Fruit fly (Drosophila melanogaster) whole organism, adult: ENCODE measurements around the gene CG2540.
A peak's percentile ranks its signal among the peaks of the same experiment; 100 is the strongest.

Experiments used
- CG11617 ChIP-seq: fragments of 200-800 bp; sonication (Bioruptor generic); optimal IDR thresholded peaks from 2 replicates; lab custom pipeline; 2017; ENCODE audit warnings: mild to moderate bottlenecking, missing biosample characterization, missing genetic modification reagents, missing genetic modification characterization
- CG12768 ChIP-seq: fragments of 200-800 bp; sonication (Bioruptor generic); optimal IDR thresholded peaks from 2 replicates; lab custom pipeline; 2017; ENCODE audit warnings: missing biosample characterization, missing genetic modification characterization, mild to moderate bottlenecking, moderate library complexity, missing genetic modification reagents
- CG14711 ChIP-seq: fragments of 200-800 bp; sonication (Bioruptor generic); optimal IDR thresholded peaks from 2 replicates; lab custom pipeline; 2018; ENCODE audit warnings: missing biosample characterization, mild to moderate bottlenecking, missing genetic modification characterization, moderate library complexity
- CG1620 ChIP-seq: fragments of 200-800 bp; sonication (Bioruptor generic); optimal IDR thresholded peaks from 2 replicates; lab custom pipeline; 2016; ENCODE audit warnings: missing biosample characterization, missing genetic modification characterization
- CG33017 ChIP-seq: fragments of 200-800 bp; sonication (Bioruptor generic); optimal IDR thresholded peaks from 2 replicates; lab custom pipeline; 2018; ENCODE audit warnings: missing biosample characterization, mild to moderate bottlenecking, missing genetic modification characterization, moderate library complexity
- CG5204 ChIP-seq: fragments of 200-800 bp; sonication (Bioruptor generic); optimal IDR thresholded peaks from 2 replicates; lab custom pipeline; 2016; ENCODE audit warnings: missing biosample characterization, missing genetic modification characterization
- CG7045 ChIP-seq: fragments of 200-800 bp; sonication (Bioruptor generic); optimal IDR thresholded peaks from 2 replicates; lab custom pipeline; 2017; ENCODE audit warnings: missing biosample characterization, mild to moderate bottlenecking, missing genetic modification characterization
- CG7101 ChIP-seq: fragments of 200-800 bp; sonication (Bioruptor generic); optimal IDR thresholded peaks from 2 replicates; lab custom pipeline; 2018; ENCODE audit warnings: missing biosample characterization, mild to moderate bottlenecking, missing genetic modification characterization, moderate library complexity
- Clk ChIP-seq: fragments of 200-800 bp; sonication (Bioruptor generic); optimal IDR thresholded peaks from 2 replicates; lab custom pipeline; 2017; ENCODE audit warnings: missing biosample characterization, missing genetic modification characterization
- Crg-1 ChIP-seq: fragments of 200-800 bp; sonication (Bioruptor generic); optimal IDR thresholded peaks from 2 replicates; lab custom pipeline; 2016; ENCODE audit warnings: missing biosample characterization, missing genetic modification characterization
- Hr96 ChIP-seq: fragments of 200-800 bp; sonication (Bioruptor generic); optimal IDR thresholded peaks from 2 replicates; lab custom pipeline; 2016; ENCODE audit warnings: missing biosample characterization, missing genetic modification characterization
- Mnt ChIP-seq: fragments of 200-800 bp; sonication (Bioruptor generic); optimal IDR thresholded peaks from 2 replicates; lab custom pipeline; 2016; ENCODE audit warnings: missing biosample characterization, mild to moderate bottlenecking, missing genetic modification characterization
- bab1 ChIP-seq: fragments of 200-800 bp; sonication (Bioruptor generic); optimal IDR thresholded peaks from 3 replicates; lab custom pipeline; 2019; ENCODE audit warnings: missing biosample characterization, mild to moderate bottlenecking, missing genetic modification characterization, moderate library complexity
- cic ChIP-seq: fragments of 200-800 bp; sonication (Bioruptor generic); optimal IDR thresholded peaks from 2 replicates; lab custom pipeline; 2017; ENCODE audit warnings: missing biosample characterization, mild to moderate bottlenecking, missing genetic modification characterization, moderate library complexity
- cnc ChIP-seq, 2 experiments: fragments of >200 bp; optimal IDR thresholded peaks; 2 replicates each; lab custom pipeline; 2017
- kay ChIP-seq: fragments of 200-800 bp; sonication (Bioruptor generic); peaks from one replicate; lab custom pipeline; 2016; ENCODE audit warnings: missing biosample characterization, missing genetic modification characterization, borderline replicate concordance
- ovo ChIP-seq: fragments of 200-800 bp; sonication (Bioruptor generic); optimal IDR thresholded peaks from 2 replicates; lab custom pipeline; 2016; ENCODE audit warnings: missing biosample characterization, missing genetic modification characterization
- pad ChIP-seq: fragments of 200-800 bp; sonication (Bioruptor generic); optimal IDR thresholded peaks from 3 replicates; lab custom pipeline; 2017; ENCODE audit warnings: missing biosample characterization, missing genetic modification characterization, mild to moderate bottlenecking, moderate library complexity, missing genetic modification reagents
- tj ChIP-seq: fragments of 200-800 bp; sonication (Bioruptor generic); optimal IDR thresholded peaks from 3 replicates; lab custom pipeline; 2017; ENCODE audit warnings: missing biosample characterization, mild to moderate bottlenecking, missing genetic modification characterization, moderate library complexity
- toe ChIP-seq: fragments of 200-800 bp; sonication (Bioruptor generic); optimal IDR thresholded peaks from 2 replicates; lab custom pipeline; 2016; ENCODE audit warnings: missing biosample characterization, missing genetic modification characterization

CG2540 gene

dm6 chrX:12654288-12654729, 24.6 kb downstream of the CG2540 start:
- TF ChIP-seq CG1620 (GFP tag; lab: Kevin White, UChicago) = peak; percentile 36
- no peak for TF ChIP-seq CG12768 (GFP tag; lab: Kevin White, UChicago)
- TF ChIP-seq CG7045 = no peak
- peak; percentile 26 for TF ChIP-seq CG11617
- no peak for TF ChIP-seq cnc (optimal IDR thresholded peaks at IDR 0.05; lab: Kevin White, UChicago)
- TF ChIP-seq CG7101 (tag; lab: Kevin White, UChicago) = peak; percentile 45
- TF ChIP-seq tj = peak; percentile 51
- TF ChIP-seq Hr96 (GFP tag; lab: Kevin White, UChicago) = no peak
- peak; percentile 51 for TF ChIP-seq ovo (GFP tag; lab: Kevin White, UChicago)
- TF ChIP-seq CG5204 (GFP tag; lab: Kevin White, UChicago) = no peak
- TF ChIP-seq bab1 = peak; percentile 54
- peak; percentile 75 for TF ChIP-seq Mnt (GFP tag; lab: Kevin White, UChicago)
- TF ChIP-seq Crg-1 (GFP tag; lab: Kevin White, UChicago) = peak; percentile 58
- TF ChIP-seq CG33017 (tag; lab: Kevin White, UChicago) = peak; percentile 27
- peak; percentile 97 for TF ChIP-seq kay (GFP tag; lab: Kevin White, UChicago)
- no peak for TF ChIP-seq Clk (GFP tag; lab: Kevin White, UChicago)
- TF ChIP-seq pad (GFP tag; lab: Kevin White, UChicago) = peak; percentile 96
- TF ChIP-seq cic (GFP tag; lab: Kevin White, UChicago) = peak; percentile 84
- peak; percentile 29 for TF ChIP-seq CG14711 (tag; lab: Kevin White, UChicago)
- no peak for TF ChIP-seq toe (GFP tag; lab: Kevin White, UChicago)

- TF ChIP-seq CG11617 = no peak
- no peak for TF ChIP-seq bab1
- TF ChIP-seq kay (GFP tag; lab: Kevin White, UChicago) = peak; percentile 90
- TF ChIP-seq pad (GFP tag; lab: Kevin White, UChicago) = no peak
Measured at dm6 chrX:12658400-12658998, 28.8 kb downstream of the CG2540 start.

dm6 chrX:12658999-12659560, 29.4 kb downstream of the CG2540 start, which contains the start of gene Tis11:
Gene Tis11 (plus strand): TSS chrX:12659415.
- peak; percentile 29 for TF ChIP-seq CG7101 (tag; lab: Kevin White, UChicago)
- no peak for TF ChIP-seq cnc (optimal IDR thresholded peaks at IDR 0.05; lab: Kevin White, UChicago)
- TF ChIP-seq cic (GFP tag; lab: Kevin White, UChicago) = no peak
- peak; percentile 10 for TF ChIP-seq toe (GFP tag; lab: Kevin White, UChicago)
- TF ChIP-seq bab1 = peak; percentile 50
- TF ChIP-seq Hr96 (GFP tag; lab: Kevin White, UChicago) = no peak
- no peak for TF ChIP-seq CG7045
- peak; percentile 16 for TF ChIP-seq CG11617
- no peak for TF ChIP-seq CG12768 (GFP tag; lab: Kevin White, UChicago)
- TF ChIP-seq kay (GFP tag; lab: Kevin White, UChicago) = no peak
- TF ChIP-seq pad (GFP tag; lab: Kevin White, UChicago) = no peak
- peak; percentile 22 for TF ChIP-seq CG1620 (GFP tag; lab: Kevin White, UChicago)
- peak; percentile 95 for TF ChIP-seq tj
- peak; percentile 83 for TF ChIP-seq ovo (GFP tag; lab: Kevin White, UChicago)
- TF ChIP-seq Clk (GFP tag; lab: Kevin White, UChicago) = no peak
- no peak for TF ChIP-seq CG33017 (tag; lab: Kevin White, UChicago)
- no peak for TF ChIP-seq CG5204 (GFP tag; lab: Kevin White, UChicago)
- no peak for TF ChIP-seq CG14711 (tag; lab: Kevin White, UChicago)
- peak; percentile 61 for TF ChIP-seq Mnt (GFP tag; lab: Kevin White, UChicago)
- no peak for TF ChIP-seq Crg-1 (GFP tag; lab: Kevin White, UChicago)

dm6 chrX:12660030-12660630, 30.5 kb downstream of the CG2540 start:
- peak; percentile 23 for TF ChIP-seq CG12768 (GFP tag; lab: Kevin White, UChicago)
- peak; percentile 73 for TF ChIP-seq cic (GFP tag; lab: Kevin White, UChicago)
- peak; percentile 21 for TF ChIP-seq CG11617
- TF ChIP-seq CG7101 (tag; lab: Kevin White, UChicago) = peak; percentile 59
- TF ChIP-seq kay (GFP tag; lab: Kevin White, UChicago) = no peak
- TF ChIP-seq cnc (optimal IDR thresholded peaks at IDR 0.05; lab: Kevin White, UChicago) = no peak
- peak; percentile 24 for TF ChIP-seq tj
- no peak for TF ChIP-seq CG1620 (GFP tag; lab: Kevin White, UChicago)
- TF ChIP-seq ovo (GFP tag; lab: Kevin White, UChicago) = peak; percentile 39
- TF ChIP-seq toe (GFP tag; lab: Kevin White, UChicago) = no peak
- TF ChIP-seq Clk (GFP tag; lab: Kevin White, UChicago) = no peak
- TF ChIP-seq Mnt (GFP tag; lab: Kevin White, UChicago) = peak; percentile 79
- no peak for TF ChIP-seq CG14711 (tag; lab: Kevin White, UChicago)
- no peak for TF ChIP-seq CG5204 (GFP tag; lab: Kevin White, UChicago)
- TF ChIP-seq Crg-1 (GFP tag; lab: Kevin White, UChicago) = no peak
- TF ChIP-seq bab1 = peak; percentile 24
- TF ChIP-seq pad (GFP tag; lab: Kevin White, UChicago) = peak; percentile 48
- peak; percentile 7 for TF ChIP-seq CG33017 (tag; lab: Kevin White, UChicago)

- TF ChIP-seq cic (GFP tag; lab: Kevin White, UChicago) (peak; percentile 59), cnc (optimal IDR thresholded peaks at IDR 0.05; lab: Kevin White, UChicago) (no peak), CG14711 (tag; lab: Kevin White, UChicago) (no peak), Hr96 (GFP tag; lab: Kevin White, UChicago) (no peak), kay (GFP tag; lab: Kevin White, UChicago) (peak; percentile 92), CG12768 (GFP tag; lab: Kevin White, UChicago) (no peak), pad (GFP tag; lab: Kevin White, UChicago) (no peak), Crg-1 (GFP tag; lab: Kevin White, UChicago) (peak; percentile 19), CG7045 (peak; percentile 9), Mnt (GFP tag; lab: Kevin White, UChicago) (peak; percentile 56), ovo (GFP tag; lab: Kevin White, UChicago) (no peak), CG5204 (GFP tag; lab: Kevin White, UChicago) (no peak), tj (peak; percentile 58), Clk (GFP tag; lab: Kevin White, UChicago) (no peak), bab1 (peak; percentile 31), CG11617 (no peak), CG33017 (tag; lab: Kevin White, UChicago) (no peak), CG7101 (tag; lab: Kevin White, UChicago) (peak; percentile 30), toe (GFP tag; lab: Kevin White, UChicago) (no peak), CG1620 (GFP tag; lab: Kevin White, UChicago) (no peak)
Measured at dm6 chrX:12661435-12661949, 31.8 kb downstream of the CG2540 start.
